Fruit fly (Drosophila melanogaster) whole organism, embryonic: ENCODE results near the gene Nup358.

Experiments used
- ATbp ChIP-seq: fragments of 200-800 bp; sonication (Bioruptor generic); optimal IDR thresholded peaks from 2 replicates; lab custom pipeline; 2017; ENCODE audit warnings: missing biosample characterization, mild to moderate bottlenecking, missing genetic modification characterization, missing genetic modification reagents
- Blimp-1 ChIP-seq: fragments of 200-800 bp; sonication (Bioruptor generic); optimal IDR thresholded peaks from 3 replicates; lab custom pipeline; 2018; ENCODE audit warnings: missing biosample characterization, missing genetic modification characterization, mild to moderate bottlenecking, moderate library complexity, missing genetic modification reagents
- CG10543 ChIP-seq: fragments of 200-800 bp; sonication (Bioruptor generic); optimal IDR thresholded peaks from 3 replicates; lab custom pipeline; 2017; ENCODE audit warnings: missing biosample characterization, mild to moderate bottlenecking, missing genetic modification characterization, moderate library complexity
- CG10979 ChIP-seq: fragments of 200-800 bp; sonication (Bioruptor generic); optimal IDR thresholded peaks from 2 replicates; lab custom pipeline; 2018; ENCODE audit warnings: missing biosample characterization, mild to moderate bottlenecking, missing genetic modification characterization, moderate library complexity
- CG13775 ChIP-seq: fragments of 200-800 bp; sonication (Bioruptor generic); optimal IDR thresholded peaks from 3 replicates; lab custom pipeline; 2017; ENCODE audit warnings: missing biosample characterization, mild to moderate bottlenecking, missing genetic modification characterization
- CG15073 ChIP-seq: fragments of 200-800 bp; sonication (Bioruptor generic); optimal IDR thresholded peaks from 2 replicates; lab custom pipeline; 2016; ENCODE audit warnings: missing biosample characterization, missing genetic modification characterization
- CG16779 ChIP-seq: fragments of 200-800 bp; sonication (Bioruptor generic); IDR thresholded peaks from 2 replicates; pipeline ENCODE4 v1.3.6; 2022; ENCODE audit warnings: missing biosample characterization, missing genetic modification characterization
- CG16863 ChIP-seq: fragments of 200-800 bp; sonication (Bioruptor generic); optimal IDR thresholded peaks from 3 replicates; lab custom pipeline; 2016; ENCODE audit warnings: missing biosample characterization, missing genetic modification characterization
- CG18262 ChIP-seq: fragments of 200-800 bp; optimal IDR thresholded peaks from 3 replicates; lab custom pipeline; 2019; ENCODE audit warnings: missing biosample characterization, mild to moderate bottlenecking, missing genetic modification characterization, moderate library complexity
- CG2678 ChIP-seq: fragments of 200-800 bp; sonication (Bioruptor generic); optimal IDR thresholded peaks from 3 replicates; lab custom pipeline; 2019; ENCODE audit warnings: missing biosample characterization, mild to moderate bottlenecking, missing genetic modification characterization, moderate library complexity
- CG2712 ChIP-seq: fragments of 200-800 bp; optimal IDR thresholded peaks from 3 replicates; lab custom pipeline; 2019; ENCODE audit warnings: missing biosample characterization, mild to moderate bottlenecking, missing genetic modification characterization, moderate library complexity
- CG3065 ChIP-seq: fragments of 200-800 bp; sonication (Bioruptor generic); optimal IDR thresholded peaks from 2 replicates; lab custom pipeline; 2016; ENCODE audit warnings: missing biosample characterization, missing genetic modification characterization
- CG31224 ChIP-seq: fragments of 200-800 bp; sonication (Bioruptor generic); IDR thresholded peaks from 2 replicates; pipeline ENCODE4 v1.3.6; 2022; ENCODE audit warnings: missing biosample characterization, missing genetic modification characterization
- CG31365 ChIP-seq: fragments of 200-800 bp; sonication (Bioruptor generic); optimal IDR thresholded peaks from 2 replicates; lab custom pipeline; 2018; ENCODE audit warnings: missing biosample characterization, mild to moderate bottlenecking, missing genetic modification characterization
- CG33557 ChIP-seq: fragments of 200-800 bp; sonication (Bioruptor generic); optimal IDR thresholded peaks from 2 replicates; lab custom pipeline; 2019; ENCODE audit warnings: missing biosample characterization, mild to moderate bottlenecking, missing genetic modification characterization, moderate library complexity
- CG3995 ChIP-seq: fragments of 200-800 bp; sonication (Bioruptor generic); optimal IDR thresholded peaks from 3 replicates; lab custom pipeline; 2016; ENCODE audit warnings: missing biosample characterization, missing genetic modification characterization
- CG42726 ChIP-seq: fragments of 200-800 bp; sonication (Bioruptor generic); IDR thresholded peaks from 2 replicates; pipeline ENCODE4 v1.3.6; 2022; ENCODE audit warnings: missing biosample characterization, missing genetic modification characterization; ENCODE audit not compliant: partially characterized antibody
- CG43689 ChIP-seq: fragments of 200-800 bp; sonication (Bioruptor generic); IDR thresholded peaks from 2 replicates; pipeline ENCODE4 v1.3.6; 2022; ENCODE audit warnings: missing biosample characterization, missing genetic modification characterization
- CG8290 ChIP-seq, 3 experiments: fragments of 200-800 bp; sonication (Bioruptor generic); optimal IDR thresholded peaks; 2 replicates each; lab custom pipeline; 2016 to 2019; ENCODE audit warnings: missing biosample characterization in 3 of 3, missing genetic modification characterization in 3 of 3, mild to moderate bottlenecking in 2 of 3, moderate library complexity in 1 of 3
- Doc3 ChIP-seq: fragments of 200-800 bp; sonication (Bioruptor generic); IDR thresholded peaks from 3 replicates; pipeline ENCODE4 v1.3.6; 2022; ENCODE audit warnings: missing biosample characterization, missing genetic modification characterization; ENCODE audit not compliant: partially characterized antibody
- Med ChIP-seq: fragments of 200-800 bp; sonication (Bioruptor generic); peaks from one replicate; lab custom pipeline; 2016; ENCODE audit warnings: missing biosample characterization, missing genetic modification characterization, mild to moderate bottlenecking, inconsistent platforms, moderate library complexity
- Myb ChIP-seq: fragments of 200-800 bp; sonication (Bioruptor generic); optimal IDR thresholded peaks from 2 replicates; lab custom pipeline; 2016; ENCODE audit warnings: missing biosample characterization, missing genetic modification characterization
- Oli ChIP-seq: fragments of 200-800 bp; sonication (Bioruptor generic); optimal IDR thresholded peaks from 2 replicates; lab custom pipeline; 2018; ENCODE audit warnings: missing biosample characterization, mild to moderate bottlenecking, missing genetic modification characterization, moderate library complexity
- Six4 ChIP-seq: fragments of 200-800 bp; sonication (Bioruptor generic); optimal IDR thresholded peaks from 2 replicates; lab custom pipeline; 2016; ENCODE audit warnings: missing biosample characterization, missing genetic modification characterization
- YL-1 ChIP-seq: fragments of 200-800 bp; sonication (Bioruptor generic); optimal IDR thresholded peaks from 3 replicates; lab custom pipeline; 2017; ENCODE audit warnings: missing biosample characterization, mild to moderate bottlenecking, missing genetic modification characterization
- amos ChIP-seq: fragments of 200-800 bp; sonication (Bioruptor generic); IDR thresholded peaks from 2 replicates; pipeline ENCODE4 v1.3.6; 2022; ENCODE audit warnings: missing biosample characterization, missing genetic modification characterization; ENCODE audit not compliant: partially characterized antibody
- cg ChIP-seq: fragments of 200-800 bp; sonication (Bioruptor generic); optimal IDR thresholded peaks from 3 replicates; lab custom pipeline; 2019; ENCODE audit warnings: missing biosample characterization, mild to moderate bottlenecking, missing genetic modification characterization, moderate library complexity
- grau ChIP-seq: fragments of 200-800 bp; optimal IDR thresholded peaks from 3 replicates; lab custom pipeline; 2019; ENCODE audit warnings: missing biosample characterization, mild to moderate bottlenecking, missing genetic modification characterization, moderate library complexity
- lola ChIP-seq, 3 experiments: fragments of >200 bp in 2 of 3; fragments of 200-800 bp in 1 of 3; sonication (Bioruptor generic) in 1 of 3; optimal IDR thresholded peaks; 2 replicates each; lab custom pipeline; 2017 to 2019; ENCODE audit warnings: missing biosample characterization in 3 of 3, missing genetic modification characterization in 3 of 3, mild to moderate bottlenecking in 1 of 3, moderate library complexity in 1 of 3
- mirr ChIP-seq: fragments of 200-800 bp; sonication (Bioruptor generic); optimal IDR thresholded peaks from 3 replicates; lab custom pipeline; 2018; ENCODE audit warnings: missing biosample characterization, mild to moderate bottlenecking, missing genetic modification characterization
- mld ChIP-seq: fragments of 200-800 bp; sonication (Bioruptor generic); IDR thresholded peaks from 3 replicates; pipeline ENCODE4 v1.3.6; 2022; ENCODE audit warnings: missing biosample characterization, missing genetic modification characterization; ENCODE audit not compliant: partially characterized antibody
- onecut ChIP-seq: fragments of 200-800 bp; sonication (Bioruptor generic); IDR thresholded peaks from 2 replicates; pipeline ENCODE4 v1.3.6; 2022; ENCODE audit warnings: missing biosample characterization, missing genetic modification characterization
- phol ChIP-seq: fragments of 200-800 bp; sonication (Bioruptor generic); optimal IDR thresholded peaks from 3 replicates; lab custom pipeline; 2018; ENCODE audit warnings: missing biosample characterization, mild to moderate bottlenecking, missing genetic modification characterization, moderate library complexity
- pros ChIP-seq: fragments of 200-800 bp; sonication (Bioruptor generic); optimal IDR thresholded peaks from 3 replicates; lab custom pipeline; 2019; ENCODE audit warnings: missing biosample characterization, mild to moderate bottlenecking, missing genetic modification characterization, moderate library complexity
- psq ChIP-seq: fragments of 200-800 bp; sonication (Bioruptor generic); optimal IDR thresholded peaks from 2 replicates; lab custom pipeline; 2017; ENCODE audit warnings: missing biosample characterization, missing genetic modification characterization
- pzg ChIP-seq: fragments of 200-800 bp; sonication (Bioruptor generic); optimal IDR thresholded peaks from 3 replicates; lab custom pipeline; 2018; ENCODE audit warnings: missing biosample characterization, mild to moderate bottlenecking, missing genetic modification characterization, moderate library complexity
- row ChIP-seq: fragments of 200-800 bp; sonication (Bioruptor generic); IDR thresholded peaks from 3 replicates; pipeline ENCODE4 v1.3.6; 2022; ENCODE audit warnings: missing biosample characterization, missing genetic modification characterization
- schlank ChIP-seq: fragments of 200-800 bp; sonication (Bioruptor generic); optimal IDR thresholded peaks from 2 replicates; lab custom pipeline; 2018; ENCODE audit warnings: missing biosample characterization, mild to moderate bottlenecking, missing genetic modification characterization
- sd ChIP-seq: fragments of 200-800 bp; sonication (Bioruptor generic); optimal IDR thresholded peaks from 3 replicates; lab custom pipeline; 2018; ENCODE audit warnings: missing biosample characterization, mild to moderate bottlenecking, missing genetic modification characterization, moderate library complexity
- sens-2 ChIP-seq: fragments of 200-800 bp; sonication (Bioruptor generic); IDR thresholded peaks from 2 replicates; pipeline ENCODE4 v1.3.6; 2022; ENCODE audit warnings: missing biosample characterization, missing genetic modification characterization
- slp2 ChIP-seq: fragments of 200-800 bp; sonication (Bioruptor generic); optimal IDR thresholded peaks from 2 replicates; lab custom pipeline; 2016; ENCODE audit warnings: missing biosample characterization, missing genetic modification characterization
- sna ChIP-seq: fragments of 200-800 bp; sonication (Bioruptor generic); IDR thresholded peaks from 2 replicates; pipeline ENCODE4 v1.3.6; 2022; ENCODE audit warnings: missing biosample characterization, missing genetic modification characterization; ENCODE audit not compliant: partially characterized antibody
- sqz ChIP-seq: fragments of 200-800 bp; sonication (Bioruptor generic); optimal IDR thresholded peaks from 3 replicates; lab custom pipeline; 2018; ENCODE audit warnings: missing biosample characterization, mild to moderate bottlenecking, missing genetic modification characterization
- stwl ChIP-seq: fragments of 200-800 bp; sonication (Bioruptor generic); optimal IDR thresholded peaks from 3 replicates; lab custom pipeline; 2018; ENCODE audit warnings: missing biosample characterization, mild to moderate bottlenecking, missing genetic modification characterization, moderate library complexity
- tin ChIP-seq: fragments of 200-800 bp; sonication (Bioruptor generic); optimal IDR thresholded peaks from 3 replicates; lab custom pipeline; 2016; ENCODE audit warnings: missing biosample characterization, missing genetic modification characterization
- trh ChIP-seq: fragments of 200-800 bp; sonication (Bioruptor generic); optimal IDR thresholded peaks from 2 replicates; lab custom pipeline; 2016; ENCODE audit warnings: missing biosample characterization, missing genetic modification characterization
- zen ChIP-seq: fragments of 200-800 bp; sonication (Bioruptor generic); optimal IDR thresholded peaks from 3 replicates; lab custom pipeline; 2018; ENCODE audit warnings: missing biosample characterization, mild to moderate bottlenecking, missing genetic modification characterization, moderate library complexity

Nup358 gene

dm6 chr3R:25249145-25250141, at the start of gene Nup358:
Gene Nup358 (plus strand): TSS chr3R:25249348.
- peak; percentile 80 for TF ChIP-seq sqz (GFP tag; lab: Kevin White, UChicago)
- TF ChIP-seq CG33557, result no peak
- TF ChIP-seq grau (tag; lab: Kevin White, UChicago), result peak; percentile 34
- TF ChIP-seq CG16863 (GFP tag; lab: Kevin White, UChicago), result no peak
- TF ChIP-seq CG13775, result no peak
- peak; percentile 96 for TF ChIP-seq Doc3 (GFP tag; lab: Robert Waterston, UW)
- no peak for TF ChIP-seq trh (GFP tag; lab: Kevin White, UChicago)
- TF ChIP-seq Myb (GFP tag; lab: Kevin White, UChicago), result peak; percentile 9
- TF ChIP-seq CG10979, result no peak
- no peak for TF ChIP-seq onecut
- TF ChIP-seq Six4 (GFP tag; lab: Kevin White, UChicago), result no peak
- peak; percentile 99 for TF ChIP-seq amos
- no peak for TF ChIP-seq lola (GFP tag; optimal IDR thresholded peaks at IDR 0.05; lab: Kevin White, UChicago)
- TF ChIP-seq mld (GFP tag; lab: Robert Waterston, UW), result peak; percentile 97
- TF ChIP-seq CG15073 (GFP tag; lab: Kevin White, UChicago), result no peak
- TF ChIP-seq CG3065 (GFP tag; lab: Kevin White, UChicago), result no peak
- peak; percentile 53 for TF ChIP-seq CG3995
- no peak for TF ChIP-seq Blimp-1 (GFP tag; lab: Kevin White, UChicago)
- TF ChIP-seq pzg (GFP tag; lab: Kevin White, UChicago), result peak; percentile 72
- peak; percentile 62 for TF ChIP-seq stwl (tag; lab: Kevin White, UChicago)
- no peak for TF ChIP-seq psq
- TF ChIP-seq CG16779 (GFP tag; lab: Robert Waterston, UW), result no peak
- TF ChIP-seq CG10543 (GFP tag; lab: Kevin White, UChicago), result peak; percentile 14
- TF ChIP-seq CG8290 (GFP tag; optimal IDR thresholded peaks at IDR 0.05; lab: Kevin White, UChicago), result no peak
- TF ChIP-seq CG8290 (tag; optimal IDR thresholded peaks at IDR 0.05; lab: Kevin White, UChicago), result no peak
- TF ChIP-seq CG42726 (GFP tag; lab: Robert Waterston, UW), result peak; percentile 99
- TF ChIP-seq CG2712, result peak; percentile 48
- TF ChIP-seq zen (tag; lab: Kevin White, UChicago), result peak; percentile 4
- TF ChIP-seq CG2678, result no peak
- TF ChIP-seq CG18262 (tag; lab: Kevin White, UChicago), result peak; percentile 25
- TF ChIP-seq Med (GFP tag; lab: Kevin White, UChicago), result peak; percentile 72
- no peak for TF ChIP-seq mirr (GFP tag; lab: Kevin White, UChicago)
- peak; percentile 90 for TF ChIP-seq sna (GFP tag; lab: Robert Waterston, UW)
- peak; percentile 34 for TF ChIP-seq YL-1
- no peak for TF ChIP-seq sens-2 (GFP tag; lab: Robert Waterston, UW)
- no peak for TF ChIP-seq Oli (tag; lab: Kevin White, UChicago)
- TF ChIP-seq row (GFP tag; lab: Robert Waterston, UW), result peak; percentile 64
- peak; percentile 73 for TF ChIP-seq phol (tag; lab: Kevin White, UChicago)
- no peak for TF ChIP-seq ATbp (GFP tag; lab: Kevin White, UChicago)
- TF ChIP-seq slp2 (GFP tag; lab: Kevin White, UChicago), result no peak
- peak; percentile 64 for TF ChIP-seq sd (tag; lab: Kevin White, UChicago)
- TF ChIP-seq CG31224 (GFP tag; lab: Robert Waterston, UW), result no peak
- no peak for TF ChIP-seq pros (GFP tag; lab: Kevin White, UChicago)
- TF ChIP-seq tin, result no peak
- TF ChIP-seq cg (GFP tag; lab: Kevin White, UChicago), result peak; percentile 85
- TF ChIP-seq schlank (tag; lab: Kevin White, UChicago), result no peak
- no peak for TF ChIP-seq CG31365 (tag; lab: Kevin White, UChicago)
- no peak for TF ChIP-seq CG43689 (GFP tag; lab: Robert Waterston, UW)
